Fruit fly (Drosophila melanogaster): ENCODE data around the gene CG32102.

- TF ChIP-seq psq (optimal IDR thresholded peaks at IDR 0.05) (no peak), pan (optimal IDR thresholded peaks at IDR 0.05) (no peak), CG8478 (optimal IDR thresholded peaks at IDR 0.05) (no peak)
Measured at dm6 chr3L:12447081-12447480, 22.5 kb downstream of the CG32102 start.
